Fruit fly (Drosophila melanogaster) whole organism, embryonic: ENCODE measurements around the gene Wnt6.

Experiments
- CG10366 ChIP-seq: fragments of 200-800 bp; sonication (Bioruptor generic); IDR thresholded peaks from 2 replicates; pipeline ENCODE4 v1.3.6; 2022; ENCODE audit warnings: missing biosample characterization, missing genetic modification characterization
- CG11085 ChIP-seq: fragments of 200-800 bp; sonication (Bioruptor generic); IDR thresholded peaks from 2 replicates; pipeline ENCODE4 v1.3.6; 2022; ENCODE audit warnings: missing biosample characterization, missing genetic modification characterization
- CG12769 ChIP-seq: fragments of 200-800 bp; sonication (Bioruptor generic); optimal IDR thresholded peaks from 2 replicates; lab custom pipeline; 2019; ENCODE audit warnings: missing biosample characterization, mild to moderate bottlenecking, missing genetic modification characterization, moderate library complexity
- CG16863 ChIP-seq: fragments of 200-800 bp; sonication (Bioruptor generic); optimal IDR thresholded peaks from 3 replicates; lab custom pipeline; 2016; ENCODE audit warnings: missing biosample characterization, missing genetic modification characterization
- CG33213 ChIP-seq: fragments of 200-800 bp; sonication (Bioruptor generic); optimal IDR thresholded peaks from 3 replicates; lab custom pipeline; 2016; ENCODE audit warnings: missing biosample characterization, missing genetic modification characterization
- CG6254 ChIP-seq: fragments of 200-800 bp; sonication (Bioruptor generic); optimal IDR thresholded peaks from 3 replicates; lab custom pipeline; 2017; ENCODE audit warnings: mild to moderate bottlenecking, missing biosample characterization, missing genetic modification reagents, missing genetic modification characterization
- Lhr ChIP-seq: fragments of 200-800 bp; sonication (Bioruptor generic); optimal IDR thresholded peaks from 3 replicates; lab custom pipeline; 2017; ENCODE audit warnings: mild to moderate bottlenecking, missing biosample characterization, missing genetic modification reagents, missing genetic modification characterization
- nmo ChIP-seq: fragments of 200-800 bp; sonication (Bioruptor generic); optimal IDR thresholded peaks from 2 replicates; lab custom pipeline; 2018; ENCODE audit warnings: missing biosample characterization, mild to moderate bottlenecking, missing genetic modification characterization, moderate library complexity
- pum ChIP-seq: fragments of 200-800 bp; sonication (Bioruptor generic); optimal IDR thresholded peaks from 2 replicates; lab custom pipeline; 2016; ENCODE audit warnings: missing biosample characterization, missing genetic modification characterization

dm6 chr2L:7395813-7396212 is 62.3 kb downstream of the Wnt6 start:
- TF ChIP-seq pum (no peak), CG10366 (GFP tag; lab: Robert Waterston, UW) (peak; percentile 50; the same call in 1 of the 2 replicates), Lhr (GFP tag; lab: Kevin White, UChicago) (no peak), nmo (GFP tag; lab: Kevin White, UChicago) (peak; percentile 68), CG33213 (GFP tag; lab: Kevin White, UChicago) (no peak), CG12769 (tag; lab: Kevin White, UChicago) (no peak), CG11085 (GFP tag; lab: Robert Waterston, UW) (no peak), CG6254 (GFP tag; lab: Kevin White, UChicago) (no peak), CG16863 (no peak)
